Worm (Caenorhabditis elegans) whole organism, L4 larva: Measurements from ENCODE around the gene mmab-1.
A peak's percentile ranks its signal among the peaks of the same experiment; 100 is the strongest.

Experiments
- aha-1 ChIP-seq: fragments of 150-350 bp; peaks from one replicate; lab custom pipeline; 2014; ENCODE audit warnings: missing biosample characterization, missing genetic modification characterization
- nhr-28 ChIP-seq: fragments of 150-350 bp; optimal IDR thresholded peaks from 2 replicates; lab custom pipeline; 2014; ENCODE audit warnings: missing biosample characterization, missing genetic modification characterization
- nhr-48 ChIP-seq: sonication (generic microtip); optimal IDR thresholded peaks from 2 replicates; lab custom pipeline; 2016; ENCODE audit warnings: mild to moderate bottlenecking, missing genetic modification characterization, missing compliant biosample characterization

DNA sequence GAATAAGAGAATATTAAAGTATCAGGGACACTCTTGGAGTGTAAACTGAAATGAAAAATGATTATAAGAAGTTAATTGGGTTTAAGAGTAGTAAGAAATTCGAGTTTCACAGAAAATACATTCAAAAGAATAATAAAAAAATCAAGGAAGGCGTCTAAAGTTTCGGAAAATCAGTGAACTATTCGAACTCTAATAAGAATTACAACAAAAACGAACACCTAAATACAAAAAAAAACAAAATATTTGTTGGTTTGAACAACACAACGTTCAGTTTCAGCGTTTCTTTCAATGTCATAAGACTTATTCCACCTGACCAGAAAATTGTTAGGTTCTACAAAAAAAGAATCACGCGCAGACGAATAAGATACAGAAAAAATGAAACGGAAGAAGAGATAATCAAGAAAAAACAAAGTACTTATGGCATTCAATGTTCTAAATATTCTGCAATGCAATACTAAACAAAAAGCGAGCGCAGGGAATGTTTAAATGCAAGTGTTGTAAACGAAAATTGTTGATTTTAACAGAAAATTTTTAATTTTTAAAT lies 22.8 kb downstream of the mmab-1 start, which contains the start of gene nhl-2:
- TF ChIP-seq nhr-28 (tag; lab: Kevin White, UChicago), result no peak
- TF ChIP-seq aha-1 (tag; lab: Kevin White, UChicago), result peak; percentile 50
- TF ChIP-seq nhr-48 (tag; lab: Kevin White, UChicago), result no peak
